Worm (Caenorhabditis elegans): Measurements from ENCODE around the gene Y53F4B.25.

Gene Y53F4B.25

DNA sequence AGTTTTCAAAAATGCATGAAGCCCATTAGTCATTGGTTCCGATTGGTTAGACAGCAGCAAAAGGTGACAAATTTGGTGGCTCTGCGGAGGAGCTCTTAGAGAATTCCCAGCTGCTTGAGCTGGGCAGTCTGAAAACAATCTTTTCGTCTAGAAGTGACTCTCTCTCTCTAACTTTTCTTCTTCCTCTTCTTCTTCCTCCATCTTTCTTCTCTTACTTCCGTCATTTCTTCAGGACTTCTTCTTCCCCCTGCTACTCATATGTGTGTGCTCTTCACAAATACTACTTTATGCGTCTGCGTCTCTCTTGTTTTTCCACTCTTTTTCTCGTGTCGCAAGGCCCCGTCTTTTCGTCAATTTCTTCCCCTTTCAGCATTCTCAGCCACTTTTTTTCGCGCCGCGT lies 54.0 kb downstream of the Y53F4B.25 start:
- TF ChIP-seq W03F9.2 (tag; optimal IDR thresholded peaks at IDR 0.05), result no peak
- TF ChIP-seq him-1 (tag; optimal IDR thresholded peaks at IDR 0.05), result no peak
- no peak for TF ChIP-seq dao-5 (tag; optimal IDR thresholded peaks at IDR 0.05)

DNA sequence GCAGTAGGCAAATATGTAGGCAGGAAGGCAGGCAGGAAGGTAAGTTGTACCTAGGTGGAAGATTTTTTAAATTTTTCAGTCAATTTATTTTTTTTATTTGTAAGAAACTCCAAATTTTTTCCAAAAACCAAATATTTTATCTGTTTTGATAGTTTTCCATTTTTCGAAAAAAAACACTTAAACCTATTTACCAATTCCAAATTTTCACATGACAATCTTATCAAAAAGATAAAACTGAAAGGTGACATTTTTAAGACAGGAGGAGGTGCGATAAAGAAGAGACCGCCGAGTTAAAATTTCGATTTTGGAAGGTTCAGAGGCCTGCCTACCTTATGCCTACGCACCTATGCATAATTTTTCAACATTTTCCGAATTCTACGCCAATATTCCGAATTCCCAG lies 55.0 kb downstream of the Y53F4B.25 start:
- TF ChIP-seq W03F9.2 (tag; optimal IDR thresholded peaks at IDR 0.05) (no peak), him-1 (tag; optimal IDR thresholded peaks at IDR 0.05) (no peak), dao-5 (tag; optimal IDR thresholded peaks at IDR 0.05) (no peak)

DNA sequence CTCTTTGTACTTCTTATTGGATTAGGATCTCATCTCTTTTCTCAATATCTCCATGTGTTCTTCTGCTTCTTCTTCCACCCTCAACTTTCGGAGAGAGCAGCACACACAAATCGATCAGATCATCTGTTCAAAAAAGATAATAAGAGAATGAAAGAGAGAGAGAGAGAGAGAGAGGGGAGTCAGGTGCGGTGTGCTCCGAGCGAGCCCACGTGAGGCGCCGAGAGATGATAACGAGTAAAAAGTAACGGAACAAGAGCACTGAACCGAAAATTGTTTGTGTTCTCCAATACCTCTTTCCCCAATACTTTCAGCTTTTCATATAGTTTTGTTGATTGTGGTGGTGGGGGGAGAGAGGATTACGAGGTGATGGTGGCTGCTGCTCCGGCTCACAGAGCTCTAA lies 58.0 kb downstream of the Y53F4B.25 start:
- TF ChIP-seq W03F9.2 (tag; optimal IDR thresholded peaks at IDR 0.05), result no peak
- no peak for TF ChIP-seq dao-5 (tag; optimal IDR thresholded peaks at IDR 0.05)
- TF ChIP-seq him-1 (tag; optimal IDR thresholded peaks at IDR 0.05), result no peak
